Fruit fly (Drosophila melanogaster) whole organism, embryonic: Measurements from ENCODE around the gene kis.
A peak's percentile ranks its signal among the peaks of the same experiment; 100 is the strongest.

Source experiments
- Atf-2 ChIP-seq: fragments of 200-800 bp; sonication (Bioruptor generic); optimal IDR thresholded peaks from 2 replicates; lab custom pipeline; 2016; ENCODE audit warnings: missing biosample characterization, missing genetic modification characterization
- CG10431 ChIP-seq: fragments of 200-800 bp; sonication (Bioruptor generic); optimal IDR thresholded peaks from 3 replicates; lab custom pipeline; 2018; ENCODE audit warnings: missing biosample characterization, mild to moderate bottlenecking, missing genetic modification characterization
- CG10565 ChIP-seq: fragments of 200-800 bp; sonication (Bioruptor generic); optimal IDR thresholded peaks from 3 replicates; lab custom pipeline; 2016; ENCODE audit warnings: missing biosample characterization, mild to moderate bottlenecking, missing genetic modification characterization
- CG10979 ChIP-seq: fragments of 200-800 bp; sonication (Bioruptor generic); optimal IDR thresholded peaks from 2 replicates; lab custom pipeline; 2018; ENCODE audit warnings: missing biosample characterization, mild to moderate bottlenecking, missing genetic modification characterization, moderate library complexity
- CG11093 ChIP-seq: fragments of 200-800 bp; sonication (Bioruptor generic); IDR thresholded peaks from 3 replicates; pipeline ENCODE4 v1.3.6; 2022; ENCODE audit warnings: missing biosample characterization, missing genetic modification characterization
- CG11456 ChIP-seq: fragments of 200-800 bp; sonication (Bioruptor generic); IDR thresholded peaks from 3 replicates; pipeline ENCODE4 v1.3.6; 2022; ENCODE audit warnings: missing biosample characterization, missing genetic modification characterization
- CG11723 ChIP-seq: fragments of 200-800 bp; sonication (Bioruptor generic); optimal IDR thresholded peaks from 2 replicates; lab custom pipeline; 2017; ENCODE audit warnings: missing biosample characterization, mild to moderate bottlenecking, missing genetic modification characterization
- CG12071 ChIP-seq: fragments of 200-800 bp; sonication (Bioruptor generic); optimal IDR thresholded peaks from 3 replicates; lab custom pipeline; 2018; ENCODE audit warnings: missing biosample characterization, mild to moderate bottlenecking, missing genetic modification characterization
- CG1233 ChIP-seq: fragments of 200-800 bp; sonication (Bioruptor generic); optimal IDR thresholded peaks from 4 replicates; lab custom pipeline; 2018; ENCODE audit warnings: missing biosample characterization, mild to moderate bottlenecking, missing genetic modification characterization
- CG14050 ChIP-seq: fragments of 200-800 bp; sonication (Bioruptor generic); IDR thresholded peaks from 3 replicates; pipeline ENCODE4 v1.3.6; 2022; ENCODE audit warnings: missing biosample characterization, missing genetic modification characterization
- CG14441 ChIP-seq: fragments of 200-800 bp; sonication (Bioruptor generic); IDR thresholded peaks from 2 replicates; pipeline ENCODE4 v1.3.6; 2022; ENCODE audit warnings: missing biosample characterization, missing genetic modification characterization
- CG15073 ChIP-seq: fragments of 200-800 bp; sonication (Bioruptor generic); optimal IDR thresholded peaks from 2 replicates; lab custom pipeline; 2016; ENCODE audit warnings: missing biosample characterization, missing genetic modification characterization
- CG16813 ChIP-seq: fragments of 200-800 bp; sonication (Bioruptor generic); IDR thresholded peaks from 3 replicates; pipeline ENCODE4 v1.3.6; 2022; ENCODE audit warnings: missing biosample characterization, missing genetic modification characterization; ENCODE audit not compliant: partially characterized antibody
- CG18011 ChIP-seq: fragments of 200-800 bp; sonication (Bioruptor generic); optimal IDR thresholded peaks from 2 replicates; lab custom pipeline; 2017; ENCODE audit warnings: missing biosample characterization, missing genetic modification characterization, mild to moderate bottlenecking, moderate library complexity, missing genotype
- CG32767 ChIP-seq: fragments of 200-800 bp; sonication (Bioruptor generic); IDR thresholded peaks from 2 replicates; pipeline ENCODE4 v1.3.6; 2022; ENCODE audit warnings: missing biosample characterization, missing genetic modification characterization
- CG34224 ChIP-seq: fragments of 200-800 bp; sonication (Bioruptor generic); IDR thresholded peaks from 3 replicates; pipeline ENCODE4 v1.3.6; 2022; ENCODE audit warnings: missing biosample characterization, missing genetic modification characterization; ENCODE audit not compliant: partially characterized antibody
- CG43689 ChIP-seq: fragments of 200-800 bp; sonication (Bioruptor generic); IDR thresholded peaks from 2 replicates; pipeline ENCODE4 v1.3.6; 2022; ENCODE audit warnings: missing biosample characterization, missing genetic modification characterization
- CG4707 ChIP-seq: fragments of 200-800 bp; sonication (Bioruptor generic); optimal IDR thresholded peaks from 2 replicates; lab custom pipeline; 2018; ENCODE audit warnings: missing biosample characterization, mild to moderate bottlenecking, missing genetic modification characterization, moderate library complexity
- CG6272 ChIP-seq: fragments of 200-800 bp; sonication (Bioruptor generic); IDR thresholded peaks from 2 replicates; pipeline ENCODE4 v1.3.6; 2022; ENCODE audit warnings: missing biosample characterization, missing genetic modification characterization
- CG6791 ChIP-seq: fragments of 200-800 bp; sonication (Bioruptor generic); IDR thresholded peaks from 3 replicates; pipeline ENCODE4 v1.3.6; 2022; ENCODE audit warnings: missing biosample characterization, missing genetic modification characterization; ENCODE audit not compliant: partially characterized antibody
- CG6813 ChIP-seq: fragments of 200-800 bp; sonication (Bioruptor generic); optimal IDR thresholded peaks from 2 replicates; lab custom pipeline; 2017; ENCODE audit warnings: missing biosample characterization, missing genetic modification characterization, mild to moderate bottlenecking, moderate library complexity, missing genetic modification reagents
- CG7372 ChIP-seq: fragments of 200-800 bp; sonication (Bioruptor generic); IDR thresholded peaks from 2 replicates; pipeline ENCODE4 v1.3.6; 2022; ENCODE audit warnings: missing biosample characterization, missing genetic modification characterization
- CG7786 ChIP-seq: fragments of 200-800 bp; sonication (Bioruptor generic); optimal IDR thresholded peaks from 2 replicates; lab custom pipeline; 2016; ENCODE audit warnings: missing biosample characterization, missing genetic modification characterization
- CG8089 ChIP-seq: fragments of 200-800 bp; sonication (Bioruptor generic); optimal IDR thresholded peaks from 3 replicates; lab custom pipeline; 2016; ENCODE audit warnings: missing biosample characterization, missing genetic modification characterization
- CG9797 ChIP-seq: fragments of 200-800 bp; sonication (Bioruptor generic); optimal IDR thresholded peaks from 3 replicates; lab custom pipeline; 2018; ENCODE audit warnings: missing biosample characterization, mild to moderate bottlenecking, missing genetic modification characterization
- Dfd ChIP-seq, 2 experiments: fragments of >200 bp; optimal IDR thresholded peaks; 2 replicates each; lab custom pipeline; 2017; ENCODE audit warnings: missing biosample characterization in 2 of 2, missing genetic modification characterization in 2 of 2
- Dll ChIP-seq: fragments of 200-800 bp; sonication (Bioruptor generic); IDR thresholded peaks from 4 replicates; pipeline ENCODE4 v1.3.6; 2022; ENCODE audit warnings: missing biosample characterization, missing genetic modification characterization; ENCODE audit not compliant: partially characterized antibody
- HHEX ChIP-seq: fragments of 200-800 bp; sonication (Bioruptor generic); optimal IDR thresholded peaks from 3 replicates; lab custom pipeline; 2017; ENCODE audit warnings: missing biosample characterization, mild to moderate bottlenecking, missing genetic modification characterization, missing genetic modification reagents
- Mad ChIP-seq: fragments of 200-800 bp; sonication (Bioruptor generic); optimal IDR thresholded peaks from 2 replicates; lab custom pipeline; 2016; ENCODE audit warnings: missing biosample characterization, missing genetic modification characterization
- Pdp1 ChIP-seq, 2 experiments: fragments of 200-800 bp; sonication (Bioruptor generic); optimal IDR thresholded peaks; 3 replicates each; lab custom pipeline; 2016; ENCODE audit warnings: missing biosample characterization in 2 of 2, missing genetic modification characterization in 2 of 2, mild to moderate bottlenecking in 1 of 2, moderate library complexity in 1 of 2
- Taf1 ChIP-seq: fragments of 200-800 bp; sonication (Bioruptor generic); IDR thresholded peaks from 2 replicates; pipeline ENCODE4 v1.3.6; 2022; ENCODE audit warnings: missing biosample characterization, missing genetic modification characterization
- ac ChIP-seq: fragments of 200-800 bp; sonication (Bioruptor generic); optimal IDR thresholded peaks from 3 replicates; lab custom pipeline; 2017; ENCODE audit warnings: missing biosample characterization, mild to moderate bottlenecking, missing genetic modification characterization
- ap ChIP-seq: fragments of 200-800 bp; sonication (Bioruptor generic); IDR thresholded peaks from 2 replicates; pipeline ENCODE4 v1.3.6; 2022; ENCODE audit warnings: missing biosample characterization, missing genetic modification characterization
- bab2 ChIP-seq: fragments of 200-800 bp; sonication (Bioruptor generic); optimal IDR thresholded peaks from 2 replicates; lab custom pipeline; 2016; ENCODE audit warnings: missing biosample characterization, missing genetic modification characterization
- ci ChIP-seq: fragments of 200-800 bp; sonication (Bioruptor generic); IDR thresholded peaks from 3 replicates; pipeline ENCODE4 v1.3.6; 2022; ENCODE audit warnings: missing biosample characterization, missing genetic modification characterization
- dmrt11E ChIP-seq: fragments of 200-800 bp; sonication (Bioruptor generic); optimal IDR thresholded peaks from 3 replicates; lab custom pipeline; 2018; ENCODE audit warnings: missing biosample characterization, mild to moderate bottlenecking, missing genetic modification characterization, moderate library complexity
- en ChIP-seq: fragments of 200-800 bp; sonication (Bioruptor generic); optimal IDR thresholded peaks from 2 replicates; lab custom pipeline; 2016; ENCODE audit warnings: missing biosample characterization, missing genetic modification characterization
- gsb-n ChIP-seq: fragments of 200-800 bp; sonication (Bioruptor generic); optimal IDR thresholded peaks from 3 replicates; lab custom pipeline; 2018; ENCODE audit warnings: missing biosample characterization, mild to moderate bottlenecking, missing genetic modification characterization
- knrl ChIP-seq: fragments of 200-800 bp; sonication (Bioruptor generic); IDR thresholded peaks from 3 replicates; pipeline ENCODE4 v1.3.6; 2022; ENCODE audit warnings: missing biosample characterization, missing genetic modification characterization; ENCODE audit not compliant: partially characterized antibody
- lmd ChIP-seq: fragments of 200-800 bp; sonication (Bioruptor generic); IDR thresholded peaks from 2 replicates; pipeline ENCODE4 v1.3.6; 2022; ENCODE audit warnings: missing biosample characterization, missing genetic modification characterization
- nerfin-2 ChIP-seq: fragments of 200-800 bp; sonication (Bioruptor generic); IDR thresholded peaks from 2 replicates; pipeline ENCODE4 v1.3.6; 2022; ENCODE audit warnings: missing biosample characterization, missing genetic modification characterization; ENCODE audit not compliant: partially characterized antibody
- onecut ChIP-seq: fragments of 200-800 bp; sonication (Bioruptor generic); IDR thresholded peaks from 2 replicates; pipeline ENCODE4 v1.3.6; 2022; ENCODE audit warnings: missing biosample characterization, missing genetic modification characterization
- pros ChIP-seq: fragments of 200-800 bp; sonication (Bioruptor generic); optimal IDR thresholded peaks from 3 replicates; lab custom pipeline; 2019; ENCODE audit warnings: missing biosample characterization, mild to moderate bottlenecking, missing genetic modification characterization, moderate library complexity
- salm ChIP-seq: fragments of 200-800 bp; sonication (Bioruptor generic); optimal IDR thresholded peaks from 2 replicates; lab custom pipeline; 2018; ENCODE audit warnings: missing biosample characterization, mild to moderate bottlenecking, missing genetic modification characterization
- sd ChIP-seq: fragments of 200-800 bp; sonication (Bioruptor generic); optimal IDR thresholded peaks from 3 replicates; lab custom pipeline; 2018; ENCODE audit warnings: missing biosample characterization, mild to moderate bottlenecking, missing genetic modification characterization, moderate library complexity
- sisA ChIP-seq: fragments of 200-800 bp; sonication (Bioruptor generic); IDR thresholded peaks from 2 replicates; pipeline ENCODE4 v1.3.6; 2022; ENCODE audit warnings: missing biosample characterization, missing genetic modification characterization
- tgo ChIP-seq: fragments of 200-800 bp; sonication (Bioruptor generic); IDR thresholded peaks from 3 replicates; pipeline ENCODE4 v1.3.6; 2022; ENCODE audit warnings: missing biosample characterization, missing genetic modification characterization
- wdn ChIP-seq: fragments of 200-800 bp; sonication (Bioruptor generic); IDR thresholded peaks from 2 replicates; pipeline ENCODE4 v1.3.6; 2022; ENCODE audit warnings: missing biosample characterization, missing genetic modification characterization

The kis gene

DNA sequence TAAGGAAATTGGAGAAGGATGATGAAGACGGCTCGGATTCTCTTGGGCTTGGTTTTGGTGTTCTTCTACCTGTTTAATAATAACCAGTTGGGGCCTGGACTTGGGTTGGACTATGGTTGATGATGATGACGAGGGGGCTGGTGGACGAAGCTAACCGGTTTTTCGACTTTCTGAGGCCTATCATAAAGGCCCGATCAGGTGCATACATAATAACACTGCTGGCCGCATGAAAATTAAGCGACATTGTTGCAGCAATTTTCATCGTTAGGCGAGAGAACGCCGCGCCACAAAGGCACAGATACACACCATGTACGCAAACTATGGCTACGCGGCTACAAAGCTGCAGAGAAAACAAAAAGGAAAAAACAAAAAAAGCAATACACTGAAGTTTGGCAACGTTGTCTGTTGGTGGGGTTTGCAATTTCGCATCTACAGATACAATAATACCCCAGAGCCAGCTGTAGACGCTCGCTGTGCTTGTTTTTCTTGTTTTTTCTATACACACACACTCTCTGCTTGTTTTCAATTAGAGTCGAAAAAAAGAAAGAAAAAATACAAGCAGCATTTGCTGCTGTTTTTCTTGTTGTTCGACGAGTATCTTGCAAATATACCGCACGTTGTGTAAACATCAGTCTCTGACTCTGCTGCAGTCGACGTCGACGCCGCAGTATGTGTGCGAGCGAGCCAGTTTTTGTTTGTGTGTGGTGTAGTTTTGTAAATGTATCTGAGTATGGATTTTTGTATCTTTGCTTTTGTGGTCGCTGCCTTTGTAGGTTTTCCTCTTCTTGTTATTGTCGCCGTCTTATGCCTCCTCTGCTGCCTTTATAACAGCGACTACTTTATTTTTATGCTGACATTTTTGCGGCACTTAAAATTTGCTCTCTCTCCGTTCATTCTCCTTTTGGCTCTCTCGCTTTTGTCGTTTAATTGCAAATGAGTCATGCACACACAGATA is 84.2 kb downstream of the kis start (continued):
- TF ChIP-seq Dll (GFP tag; lab: Robert Waterston, UW) (no peak), ap (GFP tag; lab: Robert Waterston, UW) (no peak), lmd (GFP tag; lab: Robert Waterston, UW) (no peak), HHEX (GFP tag; lab: Kevin White, UChicago) (peak; percentile 86), CG16813 (no peak), ac (no peak), CG4707 (GFP tag; lab: Kevin White, UChicago) (peak; percentile 59), Pdp1 (GFP tag; optimal IDR thresholded peaks at IDR 0.05; lab: Kevin White, UChicago) (peak; percentile 53 to 96), en (GFP tag; lab: Kevin White, UChicago) (peak; percentile 41), CG1233 (GFP tag; lab: Kevin White, UChicago) (peak; percentile 78), CG8089 (GFP tag; lab: Kevin White, UChicago) (peak; percentile 40), CG6791 (no peak), Mad (GFP tag; lab: Kevin White, UChicago) (peak; percentile 22), Dfd (GFP tag; optimal IDR thresholded peaks at IDR 0.05; lab: Kevin White, UChicago) (no peak), CG32767 (GFP tag; lab: Robert Waterston, UW) (no peak), CG15073 (GFP tag; lab: Kevin White, UChicago) (no peak), CG7372 (GFP tag; lab: Robert Waterston, UW) (no peak), CG9797 (GFP tag; lab: Kevin White, UChicago) (no peak), pros (GFP tag; lab: Kevin White, UChicago) (peak; percentile 85), gsb-n (tag; lab: Kevin White, UChicago) (peak; percentile 59), Atf-2 (peak; percentile 37), ci (GFP tag; lab: Robert Waterston, UW) (no peak), bab2 (GFP tag; lab: Kevin White, UChicago) (peak; percentile 62), CG11093 (GFP tag; lab: Robert Waterston, UW) (no peak; the same call in 2 of the 3 replicates), sd (tag; lab: Kevin White, UChicago) (peak; percentile 84), CG6813 (GFP tag; lab: Kevin White, UChicago) (peak; percentile 91), CG34224 (GFP tag; lab: Robert Waterston, UW) (no peak), salm (peak; percentile 45), CG7786 (GFP tag; lab: Kevin White, UChicago) (peak; percentile 72), CG6272 (GFP tag; lab: Robert Waterston, UW) (no peak), CG43689 (GFP tag; lab: Robert Waterston, UW) (no peak), CG14050 (GFP tag; lab: Robert Waterston, UW) (no peak), onecut (GFP tag; lab: Robert Waterston, UW) (peak; percentile 88), sisA (no peak), Taf1 (GFP tag; lab: Robert Waterston, UW) (no peak), CG12071 (GFP tag; lab: Kevin White, UChicago) (peak; percentile 89), CG10979 (tag; lab: Kevin White, UChicago) (peak; percentile 43), CG10565 (GFP tag; lab: Kevin White, UChicago) (no peak), CG11456 (GFP tag; lab: Robert Waterston, UW) (no peak), CG14441 (GFP tag; lab: Robert Waterston, UW) (no peak), tgo (GFP tag; lab: Robert Waterston, UW) (no peak), nerfin-2 (GFP tag; lab: Robert Waterston, UW) (no peak), CG18011 (GFP tag; lab: Kevin White, UChicago) (peak; percentile 39), CG10431 (GFP tag; lab: Kevin White, UChicago) (peak; percentile 59), dmrt11E (tag; lab: Kevin White, UChicago) (peak; percentile 46), knrl (GFP tag; lab: Robert Waterston, UW) (no peak), CG11723 (GFP tag; lab: Kevin White, UChicago) (peak; percentile 71), wdn (GFP tag; lab: Robert Waterston, UW) (no peak)
